Fruit fly (Drosophila melanogaster): ENCODE data around the gene Nhe1.

Nhe1 gene

DNA sequence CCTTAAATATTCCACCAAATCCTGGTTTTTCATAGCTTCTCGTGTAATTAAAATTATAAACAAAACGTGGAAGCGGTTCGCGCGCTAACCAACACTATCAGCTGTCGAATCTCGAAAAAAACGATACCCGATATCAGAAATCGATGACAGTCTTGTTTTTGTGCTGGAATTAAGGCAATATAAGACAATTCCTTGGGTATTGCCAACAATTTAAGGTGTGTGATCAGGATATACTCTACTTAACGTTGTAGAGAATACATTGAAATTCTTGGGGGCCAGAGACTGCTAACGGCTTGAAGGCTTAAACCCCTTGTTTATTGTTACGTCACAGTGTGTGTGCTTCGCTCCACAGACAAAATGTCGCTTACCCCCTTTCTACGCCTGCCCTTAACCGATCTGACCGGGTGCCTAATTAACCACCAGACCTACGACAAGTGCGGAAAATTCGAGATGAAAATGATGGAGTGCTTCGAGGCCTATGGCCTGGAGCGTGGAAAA, 48.7 kb upstream of the Nhe1 start, which contains the start of gene Pus10 (continued):
- TF ChIP-seq Aef1 (GFP tag; IDR thresholded peaks at IDR 0.05), result no peak
- no peak for TF ChIP-seq esg (GFP tag; conservative IDR thresholded peaks at IDR 0.05)
- no peak for TF ChIP-seq Hr3 (GFP tag; optimal IDR thresholded peaks at IDR 0.05)
- TF ChIP-seq cg (GFP tag; optimal IDR thresholded peaks at IDR 0.05), result peak; percentile 2
- TF ChIP-seq CG6791 (GFP tag; IDR thresholded peaks at IDR 0.05; ENCODE audit: partially characterized antibody), result no peak
- TF ChIP-seq nerfin-1 (tag; optimal IDR thresholded peaks at IDR 0.05), result peak; percentile 61
- no peak for TF ChIP-seq Elba2 (GFP tag; optimal IDR thresholded peaks at IDR 0.05)
- no peak for TF ChIP-seq Oaz (GFP tag; IDR thresholded peaks at IDR 0.05)
- no peak for TF ChIP-seq CG11695 (GFP tag; IDR thresholded peaks at IDR 0.05)
- TF ChIP-seq CG2678 (tag; optimal IDR thresholded peaks at IDR 0.05), result no peak
- no peak for TF ChIP-seq Lpt (GFP tag; optimal IDR thresholded peaks at IDR 0.05)
- TF ChIP-seq hb (GFP tag; IDR thresholded peaks at IDR 0.05; ENCODE audit: partially characterized antibody), result no peak
- no peak for TF ChIP-seq CG11560 (tag; IDR thresholded peaks at IDR 0.05)
- no peak for TF ChIP-seq Dip2 (GFP tag; IDR thresholded peaks at IDR 0.05)
- no peak for TF ChIP-seq CG7271 (tag; optimal IDR thresholded peaks at IDR 0.05)
- peak; percentile 21 for TF ChIP-seq nom (GFP tag; optimal IDR thresholded peaks at IDR 0.05)
- no peak for TF ChIP-seq D19B (GFP tag; optimal IDR thresholded peaks at IDR 0.05)
- TF ChIP-seq ranshi (GFP tag; IDR thresholded peaks at IDR 0.05), result no peak
- peak; percentile 15 for TF ChIP-seq CrebB (tag; optimal IDR thresholded peaks at IDR 0.05)
- peak; percentile 27 for TF ChIP-seq Max (GFP tag; optimal IDR thresholded peaks at IDR 0.05)
- TF ChIP-seq en (GFP tag; optimal IDR thresholded peaks at IDR 0.05), result no peak
- no peak for TF ChIP-seq klu (GFP tag; IDR thresholded peaks at IDR 0.05)
- TF ChIP-seq so (GFP tag; IDR thresholded peaks at IDR 0.05), result no peak
- peak; percentile 8 for TF ChIP-seq Neu2 (GFP tag; optimal IDR thresholded peaks at IDR 0.05; ENCODE audit: borderline replicate concordance)
- peak; percentile 55 for TF ChIP-seq YL-1 (GFP tag; optimal IDR thresholded peaks at IDR 0.05)
- no peak for TF ChIP-seq shn (GFP tag; optimal IDR thresholded peaks at IDR 0.05)
- peak; percentile 2 for TF ChIP-seq PHDP (tag; optimal IDR thresholded peaks at IDR 0.05)
- TF ChIP-seq Oli (tag; optimal IDR thresholded peaks at IDR 0.05), result no peak
- TF ChIP-seq CG1832 (GFP tag; optimal IDR thresholded peaks at IDR 0.05), result no peak
- no peak for TF ChIP-seq Mes4 (GFP tag; optimal IDR thresholded peaks at IDR 0.05)
- no peak for TF ChIP-seq pros (GFP tag; optimal IDR thresholded peaks at IDR 0.05)
- peak; percentile 38 for TF ChIP-seq Dp (GFP tag; optimal IDR thresholded peaks at IDR 0.05)
- TF ChIP-seq CG14667 (GFP tag; IDR thresholded peaks at IDR 0.05), result no peak
- no peak for TF ChIP-seq zen2 (GFP tag; IDR thresholded peaks at IDR 0.05; ENCODE audit: partially characterized antibody)
- no peak for TF ChIP-seq gt (GFP tag; IDR thresholded peaks at IDR 0.05)
- TF ChIP-seq Sox102F (GFP tag; optimal IDR thresholded peaks at IDR 0.05), result no peak
- no peak for TF ChIP-seq tio (GFP tag; optimal IDR thresholded peaks at IDR 0.05)
- no peak for TF ChIP-seq CG9932 (GFP tag; IDR thresholded peaks at IDR 0.05)
- TF ChIP-seq CG11247 (GFP tag; IDR thresholded peaks at IDR 0.05), result no peak
- TF ChIP-seq Taf1 (GFP tag; IDR thresholded peaks at IDR 0.05), result no peak
- no peak for TF ChIP-seq pnt (GFP tag; optimal IDR thresholded peaks at IDR 0.05)
- TF ChIP-seq dpn (GFP tag; optimal IDR thresholded peaks at IDR 0.05), result peak in 1 of 2 experiments; percentile 0
- peak; percentile 8 for TF ChIP-seq CG12155 (GFP tag; optimal IDR thresholded peaks at IDR 0.05)
- TF ChIP-seq al (GFP tag; IDR thresholded peaks at IDR 0.05), result no peak
- TF ChIP-seq Chrac-16 (GFP tag; optimal IDR thresholded peaks at IDR 0.05), result no peak
- no peak for TF ChIP-seq CG14965 (GFP tag; optimal IDR thresholded peaks at IDR 0.05; ENCODE audit: borderline replicate concordance)
- TF ChIP-seq CG12659 (GFP tag; optimal IDR thresholded peaks at IDR 0.05), result peak; percentile 25
- no peak for TF ChIP-seq gem (tag; optimal IDR thresholded peaks at IDR 0.05)
- TF ChIP-seq CG16813 (GFP tag; IDR thresholded peaks at IDR 0.05; ENCODE audit: partially characterized antibody), result no peak
- no peak for TF ChIP-seq CG10431 (GFP tag; optimal IDR thresholded peaks at IDR 0.05)
- TF ChIP-seq CG7987 (GFP tag; optimal IDR thresholded peaks at IDR 0.05), result peak; percentile 14

Data from whole organism, embryonic.